Worm (Caenorhabditis elegans): Measurements from ENCODE around the gene wdr-54.

The wdr-54 gene

DNA sequence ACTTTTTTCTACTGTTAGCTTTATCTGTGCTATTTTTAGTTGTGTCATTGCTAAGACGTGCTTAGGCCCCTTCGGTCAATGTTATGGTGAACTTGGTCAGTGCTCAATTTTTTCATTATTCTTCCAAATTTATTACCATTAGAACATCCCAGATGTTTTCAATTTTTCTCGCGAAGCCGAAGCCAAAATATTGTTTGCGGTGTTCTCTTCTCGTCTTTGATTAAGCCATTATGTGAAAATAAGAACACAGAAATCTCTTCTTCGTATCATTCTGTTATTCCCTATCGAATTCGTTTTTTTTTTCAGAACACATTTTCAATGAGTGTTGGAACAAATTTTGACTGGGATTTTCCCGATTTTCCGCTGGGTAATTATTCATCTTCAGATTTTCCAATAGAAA, 26.2 kb upstream of the wdr-54 start, which contains the start of gene gtr-1:
Gene gtr-1 (plus strand): TSS at position 301 of the 400 bp plus-strand sequence.
- TF ChIP-seq hmbx-1 (tag; optimal IDR thresholded peaks at IDR 0.05) = no peak
- no peak for TF ChIP-seq sea-1 (GFP tag; conservative IDR thresholded peaks at IDR 0.05)
- no peak for TF ChIP-seq hmg-4 (GFP tag; optimal IDR thresholded peaks at IDR 0.05)
- no peak for TF ChIP-seq aly-1 (tag; optimal IDR thresholded peaks at IDR 0.05)
- TF ChIP-seq pes-1 (GFP tag; IDR thresholded peaks at IDR 0.05) = no peak
- TF ChIP-seq hnd-1 (tag; optimal IDR thresholded peaks at IDR 0.05) = no peak

DNA sequence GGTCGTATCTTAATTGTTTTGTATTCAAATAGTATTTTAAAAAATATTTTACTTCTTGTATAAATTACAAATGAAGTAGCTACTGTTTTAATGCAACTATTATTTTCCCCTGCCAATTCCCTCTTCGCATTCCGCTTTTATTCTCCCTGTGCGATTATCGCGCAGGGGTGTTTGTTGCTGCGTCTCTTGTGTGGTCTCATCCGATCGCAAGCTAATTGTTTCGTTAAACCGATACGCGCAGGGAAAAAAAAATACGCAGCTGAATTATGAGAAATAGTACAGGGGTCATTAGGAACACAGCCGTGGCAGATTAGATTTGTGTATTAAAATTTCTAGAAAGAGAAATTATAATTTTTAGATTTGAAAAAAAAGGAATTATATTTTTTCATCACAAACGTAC, 22.2 kb upstream of the wdr-54 start:
- TF ChIP-seq hnd-1 (tag; optimal IDR thresholded peaks at IDR 0.05) (no peak), pes-1 (GFP tag; IDR thresholded peaks at IDR 0.05) (peak; percentile 78), ceh-13 (GFP tag; optimal IDR thresholded peaks at IDR 0.05) (peak; percentile 52), scrt-1 (GFP tag; IDR thresholded peaks at IDR 0.05) (peak; percentile 75), F13C5.2 (tag; optimal IDR thresholded peaks at IDR 0.05) (peak; percentile 99), flt-1 (GFP tag; IDR thresholded peaks at IDR 0.05) (peak; percentile 63), ets-7 (tag; optimal IDR thresholded peaks at IDR 0.05) (no peak), sea-1 (GFP tag; conservative IDR thresholded peaks at IDR 0.05) (peak; percentile 72; the same call in 1 of the 2 replicates), ceh-36 (tag; optimal IDR thresholded peaks at IDR 0.05) (no peak), hmg-4 (GFP tag; optimal IDR thresholded peaks at IDR 0.05) (no peak), tra-4 (tag; optimal IDR thresholded peaks at IDR 0.05) (no peak), aly-1 (tag; optimal IDR thresholded peaks at IDR 0.05) (peak; percentile 29), tbx-37 (GFP tag; conservative IDR thresholded peaks at IDR 0.05) (no peak; the same call in 1 of the 2 replicates), tbx-11 (GFP tag; IDR thresholded peaks at IDR 0.05) (peak; percentile 70; the same call in 1 of the 2 replicates), ama-1 (optimal IDR thresholded peaks at IDR 0.05) (no peak), hmbx-1 (tag; optimal IDR thresholded peaks at IDR 0.05) (no peak), B0310.2 (tag; optimal IDR thresholded peaks at IDR 0.05) (no peak)

DNA sequence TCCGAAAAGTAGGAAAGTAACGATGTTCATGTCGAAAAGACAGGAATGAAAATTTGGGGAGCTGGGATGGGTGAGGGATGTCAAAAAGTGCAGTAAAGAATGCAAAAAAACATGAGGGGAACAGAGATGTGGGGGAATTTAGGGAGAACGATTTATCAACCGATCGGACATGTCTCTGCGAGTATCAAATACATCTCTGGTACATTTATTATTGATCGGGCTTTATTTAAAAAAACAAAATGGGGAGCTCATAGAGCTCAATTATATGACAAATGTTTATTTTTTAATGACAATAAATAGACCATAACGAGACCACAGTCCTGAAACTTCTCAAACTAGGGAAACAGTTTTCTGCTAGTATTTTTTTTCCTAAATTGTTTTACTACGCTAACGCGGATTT, 18.0 kb upstream of the wdr-54 start, which contains the start of gene F25E2.2:
Gene F25E2.2 (minus strand): TSS at position 101 of the 400 bp plus-strand sequence.
- TF ChIP-seq ceh-36 (tag; optimal IDR thresholded peaks at IDR 0.05) = no peak
- no peak for TF ChIP-seq ama-1 (optimal IDR thresholded peaks at IDR 0.05)
- TF ChIP-seq pes-1 (GFP tag; IDR thresholded peaks at IDR 0.05) = no peak
- TF ChIP-seq B0310.2 (tag; optimal IDR thresholded peaks at IDR 0.05) = no peak
- no peak for TF ChIP-seq ets-7 (tag; optimal IDR thresholded peaks at IDR 0.05)
- TF ChIP-seq hmbx-1 (tag; optimal IDR thresholded peaks at IDR 0.05) = no peak
- no peak for TF ChIP-seq scrt-1 (GFP tag; IDR thresholded peaks at IDR 0.05)
- TF ChIP-seq F13C5.2 (tag; optimal IDR thresholded peaks at IDR 0.05) = no peak
- TF ChIP-seq sea-1 (GFP tag; conservative IDR thresholded peaks at IDR 0.05) = no peak
- no peak for TF ChIP-seq hmg-4 (GFP tag; optimal IDR thresholded peaks at IDR 0.05)
- no peak for TF ChIP-seq ceh-13 (GFP tag; optimal IDR thresholded peaks at IDR 0.05)
- no peak for TF ChIP-seq flt-1 (GFP tag; IDR thresholded peaks at IDR 0.05)

DNA sequence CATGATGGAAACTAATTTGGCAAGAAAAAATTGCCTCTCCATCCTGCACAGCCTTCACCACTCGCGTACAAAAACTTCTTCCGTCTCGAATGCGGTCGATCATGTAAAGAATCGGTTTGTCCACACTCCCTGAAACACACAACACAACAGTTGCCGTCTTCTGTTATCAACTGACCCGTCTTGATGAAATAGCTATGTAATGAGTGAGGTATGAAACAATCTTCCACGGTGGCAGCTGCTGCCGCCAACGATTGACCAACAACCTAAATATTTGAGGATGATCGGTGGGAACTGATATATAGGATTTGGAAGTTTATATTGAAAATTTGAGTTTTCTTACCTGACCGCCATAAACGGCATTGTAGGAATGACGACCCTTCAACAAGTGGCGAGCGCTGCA, 16.4 kb upstream of the wdr-54 start:
- TF ChIP-seq flt-1 (GFP tag; IDR thresholded peaks at IDR 0.05) (no peak), tbx-11 (GFP tag; IDR thresholded peaks at IDR 0.05) (no peak), F13C5.2 (tag; optimal IDR thresholded peaks at IDR 0.05) (no peak), hmg-4 (GFP tag; optimal IDR thresholded peaks at IDR 0.05) (no peak)

DNA sequence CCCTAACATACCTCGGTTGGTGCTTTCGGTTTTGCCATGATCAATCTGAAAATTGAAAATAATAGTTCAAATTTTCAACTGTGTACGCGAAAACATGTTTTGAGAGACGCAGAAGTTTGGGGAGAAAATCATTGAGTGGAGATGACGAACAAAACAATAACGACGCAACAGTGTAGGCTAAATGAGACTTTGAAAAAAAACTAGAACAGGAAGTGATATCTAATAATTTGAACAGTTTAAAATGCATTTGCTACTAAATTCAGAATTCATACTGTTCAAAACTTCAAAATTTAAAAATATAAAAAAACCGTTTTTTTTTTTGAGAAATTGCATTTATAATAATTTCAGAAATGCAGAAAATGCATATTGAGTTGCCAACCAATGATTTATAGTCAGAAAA, 15.6 kb upstream of the wdr-54 start, which contains the start of gene F25E2.3:
Gene F25E2.3 (minus strand): TSS at position 101 of the 400 bp plus-strand sequence.
- TF ChIP-seq pes-1 (GFP tag; IDR thresholded peaks at IDR 0.05) = no peak
- no peak for TF ChIP-seq ceh-36 (tag; optimal IDR thresholded peaks at IDR 0.05)
- no peak for TF ChIP-seq tra-4 (tag; optimal IDR thresholded peaks at IDR 0.05)
- no peak for TF ChIP-seq ama-1 (optimal IDR thresholded peaks at IDR 0.05)
- no peak for TF ChIP-seq B0310.2 (tag; optimal IDR thresholded peaks at IDR 0.05)
- no peak for TF ChIP-seq ets-7 (tag; optimal IDR thresholded peaks at IDR 0.05)
- no peak for TF ChIP-seq tbx-11 (GFP tag; IDR thresholded peaks at IDR 0.05)
- no peak for TF ChIP-seq tbx-37 (GFP tag; conservative IDR thresholded peaks at IDR 0.05)
- no peak for TF ChIP-seq hmg-4 (GFP tag; optimal IDR thresholded peaks at IDR 0.05)
- no peak for TF ChIP-seq F13C5.2 (tag; optimal IDR thresholded peaks at IDR 0.05)
- no peak for TF ChIP-seq hnd-1 (tag; optimal IDR thresholded peaks at IDR 0.05)
- TF ChIP-seq sea-1 (GFP tag; conservative IDR thresholded peaks at IDR 0.05) = no peak
- TF ChIP-seq hmbx-1 (tag; optimal IDR thresholded peaks at IDR 0.05) = no peak
- no peak for TF ChIP-seq aly-1 (tag; optimal IDR thresholded peaks at IDR 0.05)
- TF ChIP-seq ceh-13 (GFP tag; optimal IDR thresholded peaks at IDR 0.05) = no peak

DNA sequence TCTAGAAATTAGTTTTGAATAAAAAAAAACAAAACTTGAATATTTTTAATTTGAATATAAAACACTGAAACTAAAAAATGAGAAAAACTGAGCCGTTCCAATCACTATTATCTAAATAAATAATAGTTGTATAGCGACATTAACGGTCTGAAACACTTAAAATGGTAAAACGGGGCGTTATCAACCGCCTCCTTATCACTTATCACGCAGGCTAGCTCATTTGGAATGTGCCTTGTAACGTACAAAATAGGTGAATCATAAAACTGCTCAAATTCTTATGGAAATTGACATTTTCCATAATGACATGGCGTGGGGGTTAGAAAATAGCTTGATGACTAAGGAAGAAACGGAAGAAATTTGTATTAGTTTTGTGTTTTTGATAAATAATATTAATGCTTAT, 12.8 kb upstream of the wdr-54 start, which contains the start of gene ifd-2:
Gene ifd-2 (minus strand): TSS at position 1 of the 400 bp plus-strand sequence.
- TF ChIP-seq ceh-13 (GFP tag; optimal IDR thresholded peaks at IDR 0.05) (no peak), pes-1 (GFP tag; IDR thresholded peaks at IDR 0.05) (no peak), ceh-36 (tag; optimal IDR thresholded peaks at IDR 0.05) (no peak), tbx-37 (GFP tag; conservative IDR thresholded peaks at IDR 0.05) (no peak), ets-7 (tag; optimal IDR thresholded peaks at IDR 0.05) (no peak), F13C5.2 (tag; optimal IDR thresholded peaks at IDR 0.05) (no peak), B0310.2 (tag; optimal IDR thresholded peaks at IDR 0.05) (no peak), sea-1 (GFP tag; conservative IDR thresholded peaks at IDR 0.05) (no peak), tra-4 (tag; optimal IDR thresholded peaks at IDR 0.05) (no peak), hmbx-1 (tag; optimal IDR thresholded peaks at IDR 0.05) (no peak), aly-1 (tag; optimal IDR thresholded peaks at IDR 0.05) (no peak), scrt-1 (GFP tag; IDR thresholded peaks at IDR 0.05) (no peak), flt-1 (GFP tag; IDR thresholded peaks at IDR 0.05) (no peak), hmg-4 (GFP tag; optimal IDR thresholded peaks at IDR 0.05) (no peak)

DNA sequence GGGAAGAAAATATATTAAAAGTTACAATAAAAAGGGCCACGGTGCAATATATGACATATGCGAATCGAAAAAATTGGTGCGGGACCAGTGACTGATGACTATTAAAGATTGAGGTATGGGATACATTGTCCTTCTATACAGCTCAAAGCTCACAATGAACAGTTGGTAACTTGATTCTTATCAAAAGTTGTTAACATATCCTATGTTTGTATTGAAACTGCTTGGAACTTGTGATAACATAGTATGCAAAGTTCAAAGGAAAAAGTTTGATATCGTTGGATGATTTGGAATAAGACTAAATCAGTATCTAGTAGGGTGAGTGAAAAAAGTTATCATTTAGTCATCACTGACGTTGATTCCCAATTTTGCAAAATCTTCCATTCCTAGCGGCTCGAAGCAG, 10.7 kb upstream of the wdr-54 start:
- TF ChIP-seq ama-1 (optimal IDR thresholded peaks at IDR 0.05) (no peak), tbx-11 (GFP tag; IDR thresholded peaks at IDR 0.05) (no peak), tbx-37 (GFP tag; conservative IDR thresholded peaks at IDR 0.05) (no peak), scrt-1 (GFP tag; IDR thresholded peaks at IDR 0.05) (no peak), hmbx-1 (tag; optimal IDR thresholded peaks at IDR 0.05) (no peak), pes-1 (GFP tag; IDR thresholded peaks at IDR 0.05) (no peak), ets-7 (tag; optimal IDR thresholded peaks at IDR 0.05) (no peak), B0310.2 (tag; optimal IDR thresholded peaks at IDR 0.05) (no peak), hmg-4 (GFP tag; optimal IDR thresholded peaks at IDR 0.05) (no peak), aly-1 (tag; optimal IDR thresholded peaks at IDR 0.05) (no peak), tra-4 (tag; optimal IDR thresholded peaks at IDR 0.05) (no peak), ceh-13 (GFP tag; optimal IDR thresholded peaks at IDR 0.05) (no peak), hnd-1 (tag; optimal IDR thresholded peaks at IDR 0.05) (no peak), F13C5.2 (tag; optimal IDR thresholded peaks at IDR 0.05) (no peak), ceh-36 (tag; optimal IDR thresholded peaks at IDR 0.05) (no peak), flt-1 (GFP tag; IDR thresholded peaks at IDR 0.05) (no peak), sea-1 (GFP tag; conservative IDR thresholded peaks at IDR 0.05) (no peak)
